Fruit fly (Drosophila melanogaster) whole organism, embryonic: ENCODE results near the gene CG31792.

Experiments
- Atf6 ChIP-seq: fragments of 200-800 bp; sonication (Bioruptor generic); IDR thresholded peaks from 2 replicates; pipeline ENCODE4 v1.3.6; 2022; ENCODE audit warnings: missing biosample characterization, missing genetic modification characterization
- CG10543 ChIP-seq: fragments of 200-800 bp; sonication (Bioruptor generic); optimal IDR thresholded peaks from 3 replicates; lab custom pipeline; 2017; ENCODE audit warnings: missing biosample characterization, mild to moderate bottlenecking, missing genetic modification characterization, moderate library complexity
- CG1233 ChIP-seq: fragments of 200-800 bp; sonication (Bioruptor generic); optimal IDR thresholded peaks from 4 replicates; lab custom pipeline; 2018; ENCODE audit warnings: missing biosample characterization, mild to moderate bottlenecking, missing genetic modification characterization
- CG13894 ChIP-seq: fragments of 200-800 bp; sonication (Bioruptor generic); optimal IDR thresholded peaks from 3 replicates; lab custom pipeline; 2018; ENCODE audit warnings: missing biosample characterization, mild to moderate bottlenecking, missing genetic modification characterization, moderate library complexity
- CG16779 ChIP-seq: fragments of 200-800 bp; sonication (Bioruptor generic); IDR thresholded peaks from 2 replicates; pipeline ENCODE4 v1.3.6; 2022; ENCODE audit warnings: missing biosample characterization, missing genetic modification characterization
- CG17361 ChIP-seq: fragments of 200-800 bp; sonication (Bioruptor generic); IDR thresholded peaks from 3 replicates; pipeline ENCODE4 v1.3.6; 2022; ENCODE audit warnings: missing biosample characterization, missing genetic modification characterization
- CG34376 ChIP-seq: fragments of 200-800 bp; sonication (Bioruptor generic); optimal IDR thresholded peaks from 2 replicates; lab custom pipeline; 2018; ENCODE audit warnings: missing biosample characterization, mild to moderate bottlenecking, missing genetic modification characterization
- CG3847 ChIP-seq: fragments of 200-800 bp; sonication (Bioruptor generic); IDR thresholded peaks from 2 replicates; pipeline ENCODE4 v1.3.6; 2022; ENCODE audit warnings: missing biosample characterization, missing genetic modification characterization
- CG3995 ChIP-seq: fragments of 200-800 bp; sonication (Bioruptor generic); optimal IDR thresholded peaks from 3 replicates; lab custom pipeline; 2016; ENCODE audit warnings: missing biosample characterization, missing genetic modification characterization
- CG7987 ChIP-seq: fragments of 200-800 bp; sonication (Bioruptor generic); optimal IDR thresholded peaks from 2 replicates; lab custom pipeline; 2018; ENCODE audit warnings: missing biosample characterization, mild to moderate bottlenecking, missing genetic modification characterization, moderate library complexity
- CG8290 ChIP-seq, 3 experiments: fragments of 200-800 bp; sonication (Bioruptor generic); optimal IDR thresholded peaks; 2 replicates each; lab custom pipeline; 2016 to 2019; ENCODE audit warnings: missing biosample characterization in 3 of 3, missing genetic modification characterization in 3 of 3, mild to moderate bottlenecking in 2 of 3, moderate library complexity in 1 of 3
- CG8478 ChIP-seq: fragments of >200 bp; optimal IDR thresholded peaks from 2 replicates; lab custom pipeline; 2018
- CrebB ChIP-seq: fragments of 200-800 bp; sonication (Bioruptor generic); optimal IDR thresholded peaks from 3 replicates; lab custom pipeline; 2018; ENCODE audit warnings: missing biosample characterization, mild to moderate bottlenecking, missing genetic modification characterization
- Deaf1 ChIP-seq: fragments of 200-800 bp; optimal IDR thresholded peaks from 3 replicates; lab custom pipeline; 2019; ENCODE audit warnings: missing biosample characterization, mild to moderate bottlenecking, missing genetic modification characterization, moderate library complexity
- Drgx ChIP-seq: fragments of 200-800 bp; sonication (Bioruptor generic); IDR thresholded peaks from 2 replicates; pipeline ENCODE4 v1.3.6; 2022; ENCODE audit warnings: missing biosample characterization, missing genetic modification characterization
- Hey ChIP-seq: fragments of 200-800 bp; sonication (Bioruptor generic); optimal IDR thresholded peaks from 3 replicates; lab custom pipeline; 2018; ENCODE audit warnings: missing biosample characterization, mild to moderate bottlenecking, missing genetic modification characterization
- HmgZ ChIP-seq: fragments of 200-800 bp; sonication (Bioruptor generic); optimal IDR thresholded peaks from 2 replicates; lab custom pipeline; 2018; ENCODE audit warnings: missing biosample characterization, mild to moderate bottlenecking, missing genetic modification characterization
- Med ChIP-seq: fragments of 200-800 bp; sonication (Bioruptor generic); peaks from one replicate; lab custom pipeline; 2016; ENCODE audit warnings: missing biosample characterization, missing genetic modification characterization, mild to moderate bottlenecking, inconsistent platforms, moderate library complexity
- Oli ChIP-seq: fragments of 200-800 bp; sonication (Bioruptor generic); optimal IDR thresholded peaks from 2 replicates; lab custom pipeline; 2018; ENCODE audit warnings: missing biosample characterization, mild to moderate bottlenecking, missing genetic modification characterization, moderate library complexity
- Optix ChIP-seq: fragments of 200-800 bp; sonication (Bioruptor generic); IDR thresholded peaks from 3 replicates; pipeline ENCODE4 v1.3.6; 2022; ENCODE audit warnings: missing biosample characterization, missing genetic modification characterization
- PHDP ChIP-seq: fragments of 200-800 bp; sonication (Bioruptor generic); optimal IDR thresholded peaks from 3 replicates; lab custom pipeline; 2018; ENCODE audit warnings: missing biosample characterization, mild to moderate bottlenecking, missing genetic modification characterization, moderate library complexity
- al ChIP-seq: fragments of 200-800 bp; sonication (Bioruptor generic); IDR thresholded peaks from 2 replicates; pipeline ENCODE4 v1.3.6; 2022; ENCODE audit warnings: missing biosample characterization, missing genetic modification characterization
- amos ChIP-seq: fragments of 200-800 bp; sonication (Bioruptor generic); IDR thresholded peaks from 2 replicates; pipeline ENCODE4 v1.3.6; 2022; ENCODE audit warnings: missing biosample characterization, missing genetic modification characterization; ENCODE audit not compliant: partially characterized antibody
- bowl ChIP-seq: fragments of 200-800 bp; sonication (Bioruptor generic); IDR thresholded peaks from 2 replicates; pipeline ENCODE4 v1.3.6; 2022; ENCODE audit warnings: missing biosample characterization, missing genetic modification characterization
- cad ChIP-seq: fragments of >200 bp; optimal IDR thresholded peaks from 2 replicates; lab custom pipeline; 2017; ENCODE audit warnings: missing biosample characterization, missing genetic modification characterization
- chinmo ChIP-seq: fragments of 200-800 bp; sonication (Bioruptor generic); IDR thresholded peaks from 4 replicates; pipeline ENCODE4 v1.3.6; 2022; ENCODE audit warnings: missing biosample characterization, missing genetic modification characterization; ENCODE audit not compliant: partially characterized antibody
- chm ChIP-seq: fragments of 200-800 bp; sonication (Bioruptor generic); IDR thresholded peaks from 2 replicates; pipeline ENCODE4 v1.3.6; 2022; ENCODE audit warnings: missing biosample characterization, missing genetic modification characterization
- ci ChIP-seq: fragments of 200-800 bp; sonication (Bioruptor generic); IDR thresholded peaks from 3 replicates; pipeline ENCODE4 v1.3.6; 2022; ENCODE audit warnings: missing biosample characterization, missing genetic modification characterization
- crp ChIP-seq, 2 experiments: fragments of 200-800 bp; sonication (Bioruptor generic); optimal IDR thresholded peaks; 2 replicates in 1 of 2; 3 replicates in 1 of 2; lab custom pipeline; 2017; ENCODE audit warnings: missing biosample characterization in 2 of 2, missing genetic modification characterization in 2 of 2, mild to moderate bottlenecking in 1 of 2, moderate library complexity in 1 of 2
- cwo ChIP-seq: fragments of 200-800 bp; sonication (Bioruptor generic); optimal IDR thresholded peaks from 3 replicates; lab custom pipeline; 2017; ENCODE audit warnings: missing biosample characterization, missing genetic modification characterization, mild to moderate bottlenecking, moderate library complexity, missing genetic modification reagents
- da ChIP-seq: fragments of 200-800 bp; sonication (Bioruptor generic); optimal IDR thresholded peaks from 2 replicates; lab custom pipeline; 2016; ENCODE audit warnings: missing biosample characterization, missing genetic modification characterization
- exex ChIP-seq: fragments of 200-800 bp; sonication (Bioruptor generic); optimal IDR thresholded peaks from 4 replicates; lab custom pipeline; 2018; ENCODE audit warnings: missing biosample characterization, mild to moderate bottlenecking, missing genetic modification characterization, moderate library complexity
- grn ChIP-seq: fragments of 200-800 bp; sonication (Bioruptor generic); optimal IDR thresholded peaks from 3 replicates; lab custom pipeline; 2017; ENCODE audit warnings: missing biosample characterization, missing genetic modification characterization
- gro ChIP-seq: fragments of 200-800 bp; sonication (Bioruptor generic); optimal IDR thresholded peaks from 2 replicates; lab custom pipeline; 2016; ENCODE audit warnings: missing biosample characterization, missing genetic modification characterization
- inv ChIP-seq: fragments of 200-800 bp; sonication (Bioruptor generic); IDR thresholded peaks from 2 replicates; pipeline ENCODE4 v1.3.6; 2022; ENCODE audit warnings: missing biosample characterization, missing genetic modification characterization; ENCODE audit not compliant: partially characterized antibody
- lab ChIP-seq: fragments of 200-800 bp; sonication (Bioruptor generic); optimal IDR thresholded peaks from 3 replicates; lab custom pipeline; 2017; ENCODE audit warnings: missing biosample characterization, missing genetic modification characterization, mild to moderate bottlenecking, moderate library complexity, missing genetic modification reagents
- lilli ChIP-seq: fragments of 200-800 bp; sonication (Bioruptor generic); optimal IDR thresholded peaks from 3 replicates; lab custom pipeline; 2016; ENCODE audit warnings: missing biosample characterization, missing genetic modification characterization
- mirr ChIP-seq: fragments of 200-800 bp; sonication (Bioruptor generic); optimal IDR thresholded peaks from 3 replicates; lab custom pipeline; 2018; ENCODE audit warnings: missing biosample characterization, mild to moderate bottlenecking, missing genetic modification characterization
- rib ChIP-seq: fragments of 200-800 bp; sonication (Bioruptor generic); IDR thresholded peaks from 2 replicates; pipeline ENCODE4 v1.3.6; 2022; ENCODE audit warnings: missing biosample characterization, missing genetic modification characterization
- sug ChIP-seq: fragments of 200-800 bp; optimal IDR thresholded peaks from 2 replicates; lab custom pipeline; 2019; ENCODE audit warnings: missing biosample characterization, mild to moderate bottlenecking, missing genetic modification characterization, moderate library complexity

Gene CG31792

dm6 chr2L:18954255-18954715, 43.0 kb upstream of the CG31792 start, which contains the start of gene CG10621 (continued):
- TF ChIP-seq ci (GFP tag; lab: Robert Waterston, UW) (0 out of 3 replicates have a peak, but pooled peaks have one; percentile 39), cwo (GFP tag; lab: Kevin White, UChicago) (no peak), lilli (GFP tag; lab: Kevin White, UChicago) (peak; percentile 54), exex (tag; lab: Kevin White, UChicago) (peak; percentile 89), lab (GFP tag; lab: Kevin White, UChicago) (peak; percentile 35), CG8478 (no peak), CG17361 (0 out of 3 replicates have a peak, but pooled peaks have one; percentile 6), CG1233 (GFP tag; lab: Kevin White, UChicago) (no peak), PHDP (tag; lab: Kevin White, UChicago) (no peak), CG3995 (GFP tag; lab: Kevin White, UChicago) (no peak), sug (peak; percentile 97), Hey (tag; lab: Kevin White, UChicago) (peak; percentile 68), rib (GFP tag; lab: Robert Waterston, UW) (peak; percentile 28; the same call in 1 of the 2 replicates), CG13894 (tag; lab: Kevin White, UChicago) (peak; percentile 24), Atf6 (peak; percentile 44; the same call in 1 of the 2 replicates), CrebB (peak; percentile 3), da (GFP tag; lab: Kevin White, UChicago) (no peak), Drgx (GFP tag; lab: Robert Waterston, UW) (0 out of 2 replicates have a peak, but pooled peaks have one; percentile 16), chinmo (peak; percentile 94; the same call in 3 of the 4 replicates), Optix (GFP tag; lab: Robert Waterston, UW) (no peak), amos (GFP tag; lab: Robert Waterston, UW) (peak; percentile 21; the same call in 1 of the 2 replicates), chm (0 out of 2 replicates have a peak, but pooled peaks have one; percentile 19), CG34376 (GFP tag; lab: Kevin White, UChicago) (peak; percentile 99), HmgZ (tag; lab: Kevin White, UChicago) (no peak), Deaf1 (tag; lab: Kevin White, UChicago) (peak; percentile 23), grn (GFP tag; lab: Kevin White, UChicago) (peak; percentile 92), gro (GFP tag; lab: Kevin White, UChicago) (peak; percentile 37), CG8290 (GFP tag; optimal IDR thresholded peaks at IDR 0.05; lab: Kevin White, UChicago) (no peak), CG8290 (tag; optimal IDR thresholded peaks at IDR 0.05; lab: Kevin White, UChicago) (peak in 1 of 2 experiments; percentile 65), cad (no peak), mirr (GFP tag; lab: Kevin White, UChicago) (peak; percentile 95), bowl (GFP tag; lab: Robert Waterston, UW) (0 out of 2 replicates have a peak, but pooled peaks have one; percentile 14), crp (GFP tag; optimal IDR thresholded peaks at IDR 0.05; lab: Kevin White, UChicago) (peak in 1 of 2 experiments; percentile 50), inv (GFP tag; lab: Robert Waterston, UW) (no peak), CG10543 (peak; percentile 73), CG3847 (GFP tag; lab: Robert Waterston, UW) (no peak)

DNA sequence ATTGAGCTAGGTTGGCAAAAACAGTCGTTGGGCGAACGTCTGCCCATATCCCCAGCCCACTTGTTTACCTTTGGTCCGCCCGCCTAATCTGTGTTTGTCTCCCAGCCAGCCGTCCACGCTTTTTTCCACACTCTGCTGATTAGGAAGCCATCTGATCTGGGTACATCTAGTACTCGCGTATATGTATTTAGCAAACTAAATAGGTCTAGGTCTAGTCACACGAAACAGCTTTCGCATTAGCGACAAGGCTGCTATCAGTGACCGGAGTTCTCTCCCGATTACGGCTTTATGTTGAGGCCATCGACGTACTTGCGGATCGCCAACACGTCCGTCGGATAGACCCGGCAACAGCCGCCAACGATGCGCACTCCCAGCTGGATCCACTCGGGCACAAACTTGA, 41.6 kb upstream of the CG31792 start:
- TF ChIP-seq rib (GFP tag; lab: Robert Waterston, UW) = peak; percentile 68
- TF ChIP-seq Oli (tag; lab: Kevin White, UChicago) = no peak
- TF ChIP-seq exex (tag; lab: Kevin White, UChicago) = peak; percentile 46
- TF ChIP-seq al = no peak
- TF ChIP-seq cwo (GFP tag; lab: Kevin White, UChicago) = peak; percentile 19
- 0 out of 2 replicates have a peak, but pooled peaks have one; percentile 4 for TF ChIP-seq amos (GFP tag; lab: Robert Waterston, UW)
- TF ChIP-seq CG34376 (GFP tag; lab: Kevin White, UChicago) = peak; percentile 86
- 0 out of 3 replicates have a peak, but pooled peaks have one; percentile 10 for TF ChIP-seq ci (GFP tag; lab: Robert Waterston, UW)
- TF ChIP-seq CG16779 (GFP tag; lab: Robert Waterston, UW) = no peak
- peak; percentile 24 for TF ChIP-seq CG7987
- TF ChIP-seq Med (GFP tag; lab: Kevin White, UChicago) = peak; percentile 63
- TF ChIP-seq Optix (GFP tag; lab: Robert Waterston, UW) = 0 out of 3 replicates have a peak, but pooled peaks have one; percentile 32
- peak; percentile 82 for TF ChIP-seq sug
- TF ChIP-seq, all 482 proteins: peak for 10
